Fruit fly (Drosophila melanogaster) whole organism, prepupa: ENCODE results near the gene CG14106.

Source experiments
- CG10631 ChIP-seq: fragments of 200-800 bp; sonication (Bioruptor generic); optimal IDR thresholded peaks from 2 replicates; lab custom pipeline; 2016; ENCODE audit warnings: missing biosample characterization, missing genetic modification characterization
- CG11762 ChIP-seq: fragments of 200-800 bp; sonication (Bioruptor generic); optimal IDR thresholded peaks from 3 replicates; lab custom pipeline; 2016; ENCODE audit warnings: missing biosample characterization, missing genetic modification characterization; ENCODE audit not compliant: insufficient read depth
- CG11902 ChIP-seq: fragments of 200-800 bp; sonication (Bioruptor generic); optimal IDR thresholded peaks from 3 replicates; lab custom pipeline; 2016; ENCODE audit warnings: missing biosample characterization, missing genetic modification characterization
- CG1621 ChIP-seq: fragments of 200-800 bp; sonication (Bioruptor generic); optimal IDR thresholded peaks from 3 replicates; lab custom pipeline; 2018; ENCODE audit warnings: missing biosample characterization, mild to moderate bottlenecking, missing genetic modification characterization
- CG32006 ChIP-seq: fragments of 200-800 bp; sonication (Bioruptor generic); optimal IDR thresholded peaks from 3 replicates; lab custom pipeline; 2017; ENCODE audit warnings: missing biosample characterization, mild to moderate bottlenecking, missing genetic modification characterization
- CG34406 ChIP-seq: fragments of 200-800 bp; sonication (Bioruptor generic); optimal IDR thresholded peaks from 3 replicates; lab custom pipeline; 2016; ENCODE audit warnings: missing biosample characterization, missing genetic modification characterization
- CG3919 ChIP-seq: fragments of 200-800 bp; sonication (Bioruptor generic); optimal IDR thresholded peaks from 3 replicates; lab custom pipeline; 2016; ENCODE audit warnings: missing biosample characterization, missing genetic modification characterization
- CG4318 ChIP-seq: fragments of 200-800 bp; sonication (Bioruptor generic); optimal IDR thresholded peaks from 3 replicates; lab custom pipeline; 2017; ENCODE audit warnings: missing biosample characterization, mild to moderate bottlenecking, missing genetic modification characterization
- CG6163 ChIP-seq: fragments of 200-800 bp; sonication (Bioruptor generic); IDR thresholded peaks from 3 replicates; pipeline ENCODE4 v1.3.6; 2022; ENCODE audit warnings: missing biosample characterization, missing genetic modification characterization
- CG6792 ChIP-seq: fragments of 200-800 bp; sonication (Bioruptor generic); optimal IDR thresholded peaks from 3 replicates; lab custom pipeline; 2016; ENCODE audit warnings: missing biosample characterization, missing genetic modification characterization
- CG6808 ChIP-seq: fragments of 200-800 bp; sonication (Bioruptor generic); optimal IDR thresholded peaks from 3 replicates; lab custom pipeline; 2017; ENCODE audit warnings: missing biosample characterization, missing genetic modification characterization, mild to moderate bottlenecking, moderate library complexity, missing genetic modification reagents
- CG6854 ChIP-seq: fragments of 200-800 bp; sonication (Bioruptor generic); optimal IDR thresholded peaks from 2 replicates; lab custom pipeline; 2017; ENCODE audit warnings: missing biosample characterization, mild to moderate bottlenecking, missing genetic modification characterization
- CG7368 ChIP-seq: fragments of 200-800 bp; sonication (Bioruptor generic); optimal IDR thresholded peaks from 3 replicates; lab custom pipeline; 2016; ENCODE audit warnings: missing biosample characterization, missing genetic modification characterization
- CG8119 ChIP-seq: fragments of 200-800 bp; sonication (Bioruptor generic); IDR thresholded peaks from 3 replicates; pipeline ENCODE4 v1.3.6; 2022; ENCODE audit warnings: missing biosample characterization, missing genetic modification characterization
- CG8319 ChIP-seq: fragments of 200-800 bp; sonication (Bioruptor generic); optimal IDR thresholded peaks from 3 replicates; lab custom pipeline; 2016; ENCODE audit warnings: missing biosample characterization, missing genetic modification characterization
- CG8632 ChIP-seq: fragments of 200-800 bp; sonication (Bioruptor generic); optimal IDR thresholded peaks from 3 replicates; lab custom pipeline; 2016; ENCODE audit warnings: missing biosample characterization, missing genetic modification characterization
- CG9139 ChIP-seq: fragments of 200-800 bp; sonication (Bioruptor generic); optimal IDR thresholded peaks from 3 replicates; lab custom pipeline; 2017; ENCODE audit warnings: missing biosample characterization, mild to moderate bottlenecking, missing genetic modification characterization
- Eip93F ChIP-seq: fragments of 200-800 bp; sonication (Bioruptor generic); optimal IDR thresholded peaks from 2 replicates; lab custom pipeline; 2016; ENCODE audit warnings: missing biosample characterization, mild to moderate bottlenecking, missing genetic modification characterization
- Ets21C ChIP-seq: fragments of 200-800 bp; sonication (Bioruptor generic); optimal IDR thresholded peaks from 3 replicates; lab custom pipeline; 2016; ENCODE audit warnings: missing biosample characterization, missing genetic modification characterization
- Ets96B ChIP-seq: fragments of 200-800 bp; optimal IDR thresholded peaks from 2 replicates; lab custom pipeline; 2019; ENCODE audit warnings: missing biosample characterization, mild to moderate bottlenecking, missing genetic modification characterization, moderate library complexity
- Hr38 ChIP-seq: sonication (Bioruptor generic); optimal IDR thresholded peaks from 2 replicates; lab custom pipeline; 2016; ENCODE audit warnings: missing biosample characterization, missing genetic modification characterization
- Hr39 ChIP-seq: fragments of 200-800 bp; sonication (Bioruptor generic); optimal IDR thresholded peaks from 2 replicates; lab custom pipeline; 2016; ENCODE audit warnings: missing biosample characterization, missing genetic modification characterization
- Hr4 ChIP-seq: fragments of 200-800 bp; sonication (Bioruptor generic); optimal IDR thresholded peaks from 3 replicates; lab custom pipeline; 2016; ENCODE audit warnings: missing biosample characterization, missing genetic modification characterization
- Met ChIP-seq: fragments of 200-800 bp; sonication (Bioruptor generic); optimal IDR thresholded peaks from 3 replicates; lab custom pipeline; 2016; ENCODE audit warnings: missing biosample characterization, missing genetic modification characterization
- Smox ChIP-seq: fragments of 200-800 bp; sonication (Bioruptor generic); optimal IDR thresholded peaks from 3 replicates; lab custom pipeline; 2016; ENCODE audit warnings: missing biosample characterization, missing genetic modification characterization
- Sox102F ChIP-seq: fragments of 200-800 bp; sonication (Bioruptor generic); optimal IDR thresholded peaks from 2 replicates; lab custom pipeline; 2016; ENCODE audit warnings: missing biosample characterization, mild to moderate bottlenecking, missing genetic modification characterization
- Sox15 ChIP-seq: fragments of 200-800 bp; sonication (Bioruptor generic); optimal IDR thresholded peaks from 3 replicates; lab custom pipeline; 2016; ENCODE audit warnings: missing biosample characterization, missing genetic modification characterization
- achi ChIP-seq: fragments of 200-800 bp; sonication (Bioruptor generic); optimal IDR thresholded peaks from 3 replicates; lab custom pipeline; 2016; ENCODE audit warnings: missing biosample characterization, missing genetic modification characterization
- dac ChIP-seq: fragments of 200-800 bp; sonication (Bioruptor generic); optimal IDR thresholded peaks from 2 replicates; lab custom pipeline; 2017; ENCODE audit warnings: missing biosample characterization, mild to moderate bottlenecking, missing genetic modification characterization
- dsx ChIP-seq: fragments of 200-800 bp; optimal IDR thresholded peaks from 3 replicates; lab custom pipeline; 2019; ENCODE audit warnings: missing biosample characterization, mild to moderate bottlenecking, missing genetic modification characterization, moderate library complexity; ENCODE audit not compliant: poor library complexity, severe bottlenecking
- eg ChIP-seq: fragments of 200-800 bp; sonication (Bioruptor generic); IDR thresholded peaks from 3 replicates; pipeline ENCODE4 v1.3.6; 2022; ENCODE audit warnings: missing biosample characterization, missing genetic modification characterization
- esn ChIP-seq: fragments of 200-800 bp; sonication (Bioruptor generic); optimal IDR thresholded peaks from 2 replicates; lab custom pipeline; 2016; ENCODE audit warnings: missing biosample characterization, mild to moderate bottlenecking, missing genetic modification characterization, moderate library complexity
- fd85E ChIP-seq: fragments of 200-800 bp; sonication (Bioruptor generic); optimal IDR thresholded peaks from 3 replicates; lab custom pipeline; 2016; ENCODE audit warnings: missing biosample characterization, missing genetic modification characterization
- fkh ChIP-seq: fragments of 200-800 bp; sonication (Bioruptor generic); optimal IDR thresholded peaks from 3 replicates; lab custom pipeline; 2017; ENCODE audit warnings: missing biosample characterization, mild to moderate bottlenecking, missing genetic modification characterization, moderate library complexity
- lz ChIP-seq: fragments of 200-800 bp; sonication (Bioruptor generic); optimal IDR thresholded peaks from 3 replicates; lab custom pipeline; 2016; ENCODE audit warnings: missing biosample characterization, missing genetic modification characterization
- net ChIP-seq: fragments of 200-800 bp; sonication (Bioruptor generic); optimal IDR thresholded peaks from 3 replicates; lab custom pipeline; 2016; ENCODE audit warnings: missing biosample characterization, missing genetic modification characterization
- pdm3 ChIP-seq: fragments of 200-800 bp; sonication (Bioruptor generic); optimal IDR thresholded peaks from 3 replicates; lab custom pipeline; 2016; ENCODE audit warnings: missing biosample characterization, missing genetic modification characterization
- spab ChIP-seq: fragments of 200-800 bp; sonication (Bioruptor generic); optimal IDR thresholded peaks from 2 replicates; lab custom pipeline; 2017; ENCODE audit warnings: missing biosample characterization, mild to moderate bottlenecking, missing genetic modification characterization, missing genetic modification reagents
- ss ChIP-seq, 2 experiments: fragments of 200-800 bp; sonication (Bioruptor generic); optimal IDR thresholded peaks; 2 replicates in 1 of 2; 3 replicates in 1 of 2; lab custom pipeline; 2017 to 2018; ENCODE audit warnings: mild to moderate bottlenecking in 2 of 2, missing biosample characterization in 2 of 2, missing genetic modification characterization in 2 of 2, moderate library complexity in 1 of 2
- svp ChIP-seq: fragments of 200-800 bp; sonication (Bioruptor generic); peaks from one replicate; lab custom pipeline; 2016; ENCODE audit warnings: missing biosample characterization, missing genetic modification characterization

CG14106 gene

DNA sequence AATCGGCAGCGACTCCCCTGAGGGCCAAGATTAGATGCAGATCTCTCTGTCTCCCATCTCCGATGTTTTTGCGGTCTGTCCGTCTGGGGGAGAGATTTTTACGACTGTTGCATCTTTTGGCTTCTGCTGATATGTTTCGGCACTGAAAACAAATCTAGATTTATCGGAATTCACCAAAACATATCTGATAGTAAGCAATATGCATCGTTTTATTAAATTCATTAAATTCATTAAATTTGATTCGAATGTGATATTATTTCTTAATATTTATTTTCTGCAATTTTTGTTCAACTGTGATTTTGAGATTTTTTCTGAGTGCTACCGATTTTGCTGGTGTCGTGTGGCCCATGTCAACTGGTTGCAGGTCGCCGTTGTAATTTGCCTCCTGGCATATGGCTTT is 31.9 kb downstream of the CG14106 start (continued):
- TF ChIP-seq CG8319: peak; percentile 21
- no peak for TF ChIP-seq Hr39 (GFP tag; lab: Kevin White, UChicago)
- no peak; the same call in 2 of the 3 replicates for TF ChIP-seq CG6163 (GFP tag; lab: Robert Waterston, UW)
- TF ChIP-seq pdm3: no peak
- no peak for TF ChIP-seq CG10631 (GFP tag; lab: Kevin White, UChicago)
- TF ChIP-seq dac: no peak
- no peak for TF ChIP-seq Hr4 (GFP tag; lab: Kevin White, UChicago)
- peak; percentile 37 for TF ChIP-seq CG11902
- no peak for TF ChIP-seq CG11762 (GFP tag; lab: Kevin White, UChicago)
- no peak for TF ChIP-seq eg (GFP tag; lab: Robert Waterston, UW)

DNA sequence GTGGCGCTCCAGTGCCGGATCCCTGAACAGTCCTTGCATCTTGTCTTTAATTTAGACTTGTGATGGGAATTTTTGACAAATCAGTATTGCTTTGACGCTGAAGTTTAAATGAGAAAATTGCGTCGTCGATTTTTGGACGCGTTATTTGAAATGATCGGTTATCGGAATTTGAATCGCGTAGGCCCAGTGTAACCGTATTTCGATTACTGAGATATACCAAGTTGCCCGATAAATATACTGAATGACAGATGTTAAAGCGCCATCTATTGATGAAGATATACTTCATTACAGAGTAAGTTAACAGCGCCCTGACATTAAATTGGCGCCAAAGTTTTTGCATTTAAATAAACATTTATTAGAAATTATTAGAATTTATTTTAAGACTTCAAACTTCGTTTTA is 35.6 kb downstream of the CG14106 start, which contains the start of gene Poc1:
Gene Poc1, minus strand, starts transcription at position 173 of the 400 bp plus-strand sequence.
- TF ChIP-seq svp (GFP tag; lab: Kevin White, UChicago) (peak; percentile 22), Hr38 (GFP tag; lab: Kevin White, UChicago) (no peak)

DNA sequence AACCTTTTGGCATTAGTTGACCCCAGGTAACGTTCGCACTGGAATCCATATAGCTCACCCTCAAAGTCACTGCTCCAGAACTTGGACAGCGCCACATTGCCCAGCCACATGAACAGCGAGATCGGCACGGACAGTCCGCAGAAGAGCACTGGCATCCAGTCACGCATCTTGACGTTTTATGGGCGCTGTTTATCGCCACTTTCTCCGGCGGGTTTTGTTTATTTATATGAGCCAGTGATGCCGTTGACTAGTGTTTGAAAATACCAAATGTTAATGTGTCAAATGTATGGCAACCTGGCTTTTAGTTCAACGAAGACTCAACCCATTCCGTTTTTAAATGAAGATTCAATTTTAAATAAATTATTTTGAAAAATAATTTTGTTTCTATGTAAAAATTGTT is 37.9 kb downstream of the CG14106 start, which contains the start of gene CG10171:
Gene CG10171, minus strand, starts transcription at position 300 of the 400 bp plus-strand sequence.
- no peak for TF ChIP-seq CG6163 (GFP tag; lab: Robert Waterston, UW)
- TF ChIP-seq CG7368 (GFP tag; lab: Kevin White, UChicago): no peak
- no peak for TF ChIP-seq Sox15 (GFP tag; lab: Kevin White, UChicago)
- TF ChIP-seq CG4318 (GFP tag; lab: Kevin White, UChicago): no peak
- TF ChIP-seq net (GFP tag; lab: Kevin White, UChicago): no peak
- no peak for TF ChIP-seq achi
- no peak for TF ChIP-seq dsx (GFP tag; lab: Kevin White, UChicago)
- TF ChIP-seq fkh (GFP tag; lab: Kevin White, UChicago): peak; percentile 95
- TF ChIP-seq CG1621 (tag; lab: Kevin White, UChicago): peak; percentile 24
- no peak for TF ChIP-seq CG8632 (GFP tag; lab: Kevin White, UChicago)
- no peak for TF ChIP-seq CG6792 (GFP tag; lab: Kevin White, UChicago)
- no peak for TF ChIP-seq Eip93F (GFP tag; lab: Kevin White, UChicago)
- no peak for TF ChIP-seq CG10631 (GFP tag; lab: Kevin White, UChicago)
- TF ChIP-seq CG32006 (GFP tag; lab: Kevin White, UChicago): no peak
- TF ChIP-seq ss (GFP tag; optimal IDR thresholded peaks at IDR 0.05; lab: Kevin White, UChicago): no peak
- no peak for TF ChIP-seq CG8119 (GFP tag; lab: Robert Waterston, UW)
- TF ChIP-seq svp (GFP tag; lab: Kevin White, UChicago): peak; percentile 88
- no peak for TF ChIP-seq fd85E
- no peak for TF ChIP-seq Hr38 (GFP tag; lab: Kevin White, UChicago)
- no peak for TF ChIP-seq spab (GFP tag; lab: Kevin White, UChicago)
- no peak for TF ChIP-seq CG8319
- TF ChIP-seq Sox102F (GFP tag; lab: Kevin White, UChicago): no peak
- peak; percentile 81 for TF ChIP-seq CG6808
- TF ChIP-seq Smox (GFP tag; lab: Kevin White, UChicago): no peak
- no peak for TF ChIP-seq Met (GFP tag; lab: Kevin White, UChicago)
- no peak for TF ChIP-seq CG3919

DNA sequence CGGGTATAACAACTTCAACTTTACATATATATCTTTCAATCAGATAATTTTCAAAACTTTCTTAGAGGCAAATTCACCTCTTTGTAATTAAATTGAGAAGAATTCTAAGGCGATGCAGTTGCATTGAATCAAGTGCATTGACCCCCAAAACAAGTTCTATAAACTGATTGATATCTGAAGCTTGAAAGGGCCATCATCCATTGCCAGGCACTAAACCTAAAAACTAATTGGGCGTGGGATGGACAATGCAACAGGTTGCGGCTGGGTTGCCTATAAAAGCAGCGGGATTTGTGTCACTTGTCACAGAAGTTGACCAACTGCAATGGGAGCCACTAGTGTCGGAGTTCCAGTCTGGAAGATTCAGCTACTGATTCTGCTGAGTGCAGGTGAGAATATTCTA is 41.0 kb downstream of the CG14106 start, which contains the start of gene CG14110:
Gene CG14110, plus strand, starts transcription at position 301 of the 400 bp plus-strand sequence.
- no peak for TF ChIP-seq esn (GFP tag; lab: Kevin White, UChicago)
- no peak for TF ChIP-seq Ets96B
- TF ChIP-seq lz (GFP tag; lab: Kevin White, UChicago): no peak
- TF ChIP-seq fd85E: no peak
- no peak for TF ChIP-seq CG34406 (GFP tag; lab: Kevin White, UChicago)
- TF ChIP-seq net (GFP tag; lab: Kevin White, UChicago): no peak
- no peak for TF ChIP-seq CG6808
- TF ChIP-seq achi: no peak
- no peak for TF ChIP-seq Smox (GFP tag; lab: Kevin White, UChicago)
- no peak for TF ChIP-seq Ets21C (GFP tag; lab: Kevin White, UChicago)
- no peak for TF ChIP-seq svp (GFP tag; lab: Kevin White, UChicago)
- TF ChIP-seq CG6854 (GFP tag; lab: Kevin White, UChicago): no peak
- TF ChIP-seq CG7368 (GFP tag; lab: Kevin White, UChicago): no peak
- TF ChIP-seq CG9139 (GFP tag; lab: Kevin White, UChicago): no peak
